Fruit fly (Drosophila melanogaster): Measurements from ENCODE around the gene CCT3.
A peak's percentile ranks its signal among the peaks of the same experiment; 100 is the strongest.

Gene CCT3

dm6 chr3R:16611240-16611639 is 36.2 kb upstream of the CCT3 start:
- TF ChIP-seq CG1620 (GFP tag; optimal IDR thresholded peaks at IDR 0.05), result no peak
- peak; percentile 75 for TF ChIP-seq pad (GFP tag; optimal IDR thresholded peaks at IDR 0.05)

dm6 chr3R:16613300-16613699 is 34.1 kb upstream of the CCT3 start, which contains the start of gene CG12783:
Gene CG12783, minus strand, starts transcription at chr3R:16613400.
- TF ChIP-seq CG5204 (GFP tag; optimal IDR thresholded peaks at IDR 0.05) (no peak), cic (GFP tag; optimal IDR thresholded peaks at IDR 0.05) (no peak), Crg-1 (GFP tag; optimal IDR thresholded peaks at IDR 0.05) (no peak), Hr96 (GFP tag; optimal IDR thresholded peaks at IDR 0.05) (no peak)

- TF ChIP-seq CG12768 (GFP tag; optimal IDR thresholded peaks at IDR 0.05) (no peak), Clk (GFP tag; optimal IDR thresholded peaks at IDR 0.05) (no peak), kay (GFP tag; ENCODE audit: borderline replicate concordance) (peak; percentile 43), tj (GFP tag; optimal IDR thresholded peaks at IDR 0.05) (no peak), toe (GFP tag; optimal IDR thresholded peaks at IDR 0.05) (no peak), CG11617 (GFP tag; optimal IDR thresholded peaks at IDR 0.05) (no peak), CG14711 (tag; optimal IDR thresholded peaks at IDR 0.05) (no peak), Crg-1 (GFP tag; optimal IDR thresholded peaks at IDR 0.05) (no peak), ovo (GFP tag; optimal IDR thresholded peaks at IDR 0.05) (no peak), bab1 (GFP tag; optimal IDR thresholded peaks at IDR 0.05) (peak; percentile 11), Mnt (GFP tag; optimal IDR thresholded peaks at IDR 0.05) (peak; percentile 32), CG5204 (GFP tag; optimal IDR thresholded peaks at IDR 0.05) (no peak), Hr96 (GFP tag; optimal IDR thresholded peaks at IDR 0.05) (peak; percentile 4), cnc (optimal IDR thresholded peaks at IDR 0.05) (no peak), CG33017 (tag; optimal IDR thresholded peaks at IDR 0.05) (no peak), cic (GFP tag; optimal IDR thresholded peaks at IDR 0.05) (no peak), CG7101 (tag; optimal IDR thresholded peaks at IDR 0.05) (no peak)
Observed at dm6 chr3R:16614241-16614640, 33.2 kb upstream of the CCT3 start, which contains the start of gene CG10340. Gene CG10340, minus strand, starts transcription at chr3R:16614391.

- TF ChIP-seq ovo (GFP tag; optimal IDR thresholded peaks at IDR 0.05), result no peak
- TF ChIP-seq CG33017 (tag; optimal IDR thresholded peaks at IDR 0.05), result peak; percentile 28
Observed at dm6 chr3R:16615009-16615408, 32.4 kb upstream of the CCT3 start, which contains the start of gene CG17562. Gene CG17562, plus strand, starts transcription at chr3R:16615309.

dm6 chr3R:16617650-16618049 is 29.8 kb upstream of the CCT3 start, which contains the start of gene CG17560:
Gene CG17560, plus strand, starts transcription at chr3R:16617950.
- TF ChIP-seq cic (GFP tag; optimal IDR thresholded peaks at IDR 0.05), result no peak
- peak; percentile 26 for TF ChIP-seq CG5204 (GFP tag; optimal IDR thresholded peaks at IDR 0.05)
- TF ChIP-seq CG7045 (GFP tag; optimal IDR thresholded peaks at IDR 0.05), result no peak
- peak; percentile 21 for TF ChIP-seq CG33017 (tag; optimal IDR thresholded peaks at IDR 0.05)
- peak; percentile 22 for TF ChIP-seq CG7101 (tag; optimal IDR thresholded peaks at IDR 0.05)

- TF ChIP-seq CG12768 (GFP tag; optimal IDR thresholded peaks at IDR 0.05) (no peak), cnc (optimal IDR thresholded peaks at IDR 0.05) (peak in 1 of 2 experiments; percentile 61), CG7101 (tag; optimal IDR thresholded peaks at IDR 0.05) (no peak), kay (GFP tag; ENCODE audit: borderline replicate concordance) (peak; percentile 39), ovo (GFP tag; optimal IDR thresholded peaks at IDR 0.05) (no peak), toe (GFP tag; optimal IDR thresholded peaks at IDR 0.05) (no peak)
Observed at dm6 chr3R:16620478-16620877, 26.9 kb upstream of the CCT3 start, which contains the start of gene CG14893. Gene CG14893, plus strand, starts transcription at chr3R:16620778.

dm6 chr3R:16624371-16624749 is 23.0 kb upstream of the CCT3 start, which contains the start of gene Ccdc114:
Gene Ccdc114, minus strand, starts transcription at chr3R:16624717.
- TF ChIP-seq bab1 (GFP tag; optimal IDR thresholded peaks at IDR 0.05), result no peak
- TF ChIP-seq Hr96 (GFP tag; optimal IDR thresholded peaks at IDR 0.05), result no peak
- TF ChIP-seq cic (GFP tag; optimal IDR thresholded peaks at IDR 0.05), result no peak
- no peak for TF ChIP-seq tj (GFP tag; optimal IDR thresholded peaks at IDR 0.05)
- no peak for TF ChIP-seq CG12768 (GFP tag; optimal IDR thresholded peaks at IDR 0.05)
- no peak for TF ChIP-seq CG7045 (GFP tag; optimal IDR thresholded peaks at IDR 0.05)
- TF ChIP-seq CG5204 (GFP tag; optimal IDR thresholded peaks at IDR 0.05), result no peak
- TF ChIP-seq Mnt (GFP tag; optimal IDR thresholded peaks at IDR 0.05), result no peak
- TF ChIP-seq Clk (GFP tag; optimal IDR thresholded peaks at IDR 0.05), result no peak

dm6 chr3R:16624750-16625549 is 22.5 kb upstream of the CCT3 start, which contains the start of gene Fas1:
Gene Fas1, plus strand, starts transcription at chr3R:16625238.
- peak; percentile 2 for TF ChIP-seq Hr96 (GFP tag; optimal IDR thresholded peaks at IDR 0.05)
- TF ChIP-seq Clk (GFP tag; optimal IDR thresholded peaks at IDR 0.05), result no peak
- peak; percentile 32 for TF ChIP-seq Mnt (GFP tag; optimal IDR thresholded peaks at IDR 0.05)
- TF ChIP-seq cic (GFP tag; optimal IDR thresholded peaks at IDR 0.05), result no peak
- peak; percentile 1 for TF ChIP-seq Crg-1 (GFP tag; optimal IDR thresholded peaks at IDR 0.05)
- peak; percentile 89 for TF ChIP-seq kay (GFP tag; ENCODE audit: borderline replicate concordance)
